Worm (Caenorhabditis elegans) whole organism, L4 larva: ENCODE data around the gene T19D7.6.

ENCODE experiments used
- F10B5.3 ChIP-seq: sonication (generic microtip); optimal IDR thresholded peaks from 2 replicates; lab custom pipeline; 2016; ENCODE audit warnings: mild to moderate bottlenecking, missing genetic modification characterization, missing compliant biosample characterization
- F37D6.2 ChIP-seq: sonication (generic microtip); optimal IDR thresholded peaks from 2 replicates; lab custom pipeline; 2016; ENCODE audit warnings: mild to moderate bottlenecking, missing genetic modification characterization, missing compliant biosample characterization
- R02D3.7 ChIP-seq: fragments of 150-350 bp; sonication (generic microtip); optimal IDR thresholded peaks from 3 replicates; lab custom pipeline; 2014; ENCODE audit warnings: missing biosample characterization, missing genetic modification characterization
- T20F7.1 ChIP-seq: fragments of 200-800 bp; sonication (Bioruptor generic); optimal IDR thresholded peaks from 2 replicates; lab custom pipeline; 2018; ENCODE audit warnings: mild to moderate bottlenecking, missing genetic modification characterization, missing compliant biosample characterization
- T26A8.4 ChIP-seq: fragments of 200-800 bp; sonication (Bioruptor generic); IDR thresholded peaks from 2 replicates; pipeline ENCODE4 v1.3.6; 2022; ENCODE audit warnings: missing genetic modification characterization, missing compliant biosample characterization
- Y48G9A.11 ChIP-seq: fragments of 200-800 bp; sonication (Bioruptor generic); IDR thresholded peaks from 2 replicates; pipeline ENCODE4 v1.3.6; 2022; ENCODE audit warnings: missing genetic modification reagents, missing genetic modification characterization, missing compliant biosample characterization
- ZK337.2 ChIP-seq: fragments of 200-800 bp; sonication (Bioruptor generic); IDR thresholded peaks from 2 replicates; pipeline ENCODE4 v1.3.6; 2022; ENCODE audit warnings: missing genetic modification reagents, missing genetic modification characterization, missing compliant biosample characterization
- aha-1 ChIP-seq: fragments of 150-350 bp; peaks from one replicate; lab custom pipeline; 2014; ENCODE audit warnings: missing biosample characterization, missing genetic modification characterization
- arid-1 ChIP-seq: fragments of 200-800 bp; sonication (Bioruptor generic); conservative IDR thresholded peaks from 2 replicates; pipeline ENCODE4 v1.3.6; 2022; ENCODE audit warnings: missing genetic modification reagents, missing genetic modification characterization, missing compliant biosample characterization
- ceh-20 ChIP-seq: fragments of 200-800 bp; sonication (Bioruptor generic); IDR thresholded peaks from 2 replicates; pipeline ENCODE4 v1.3.6; 2022; ENCODE audit warnings: missing genetic modification reagents, missing genetic modification characterization, missing compliant biosample characterization
- ceh-44 ChIP-seq: fragments of 200-800 bp; sonication (Bioruptor generic); IDR thresholded peaks from 2 replicates; pipeline ENCODE4 v1.3.6; 2022; ENCODE audit warnings: missing genetic modification reagents, missing genetic modification characterization, missing compliant biosample characterization
- daf-12 ChIP-seq: fragments of 150-350 bp; optimal IDR thresholded peaks from 2 replicates; lab custom pipeline; 2014; ENCODE audit warnings: missing biosample characterization, missing genetic modification reagents, missing genetic modification characterization
- daf-16 ChIP-seq, 3 experiments: sonication (generic microtip); optimal IDR thresholded peaks; 2 replicates each; lab custom pipeline; 2016 to 2017; ENCODE audit warnings: missing genetic modification characterization in 3 of 3, missing genetic modification reagents in 3 of 3, mild to moderate bottlenecking in 2 of 3, missing compliant biosample characterization in 2 of 3, missing biosample characterization in 1 of 3, moderate library complexity in 1 of 3
- dmd-6 ChIP-seq: fragments of 200-800 bp; sonication (Bioruptor generic); IDR thresholded peaks from 2 replicates; pipeline ENCODE4 v1.3.6; 2022; ENCODE audit warnings: missing genetic modification reagents, missing genetic modification characterization, missing compliant biosample characterization
- dmd-8 ChIP-seq: fragments of 200-800 bp; sonication (Bioruptor generic); IDR thresholded peaks from 2 replicates; pipeline ENCODE4 v1.3.6; 2022; ENCODE audit warnings: missing genetic modification characterization, missing compliant biosample characterization
- dpl-1 ChIP-seq: fragments of 150-350 bp; optimal IDR thresholded peaks from 2 replicates; lab custom pipeline; 2014; ENCODE audit warnings: missing biosample characterization, missing genetic modification reagents, missing genetic modification characterization
- dve-1 ChIP-seq: sonication (generic microtip); optimal IDR thresholded peaks from 2 replicates; lab custom pipeline; 2017; ENCODE audit warnings: antibody characterized with exemption, mild to moderate bottlenecking, missing genetic modification characterization, missing compliant biosample characterization; ENCODE audit not compliant: insufficient read depth
- egl-27 ChIP-seq: sonication (generic microtip); optimal IDR thresholded peaks from 3 replicates; lab custom pipeline; 2017; ENCODE audit warnings: missing biosample characterization, missing genetic modification reagents, missing genetic modification characterization
- egl-43 ChIP-seq: fragments of 200-800 bp; sonication (Bioruptor generic); IDR thresholded peaks from 2 replicates; pipeline ENCODE4 v1.3.6; 2022; ENCODE audit warnings: missing genetic modification reagents, missing genetic modification characterization, missing compliant biosample characterization
- fkh-10 ChIP-seq: fragments of 150-350 bp; optimal IDR thresholded peaks from 2 replicates; lab custom pipeline; 2014; ENCODE audit warnings: missing biosample characterization, missing genetic modification reagents, missing genetic modification characterization
- fos-1 ChIP-seq: fragments of 150-350 bp; optimal IDR thresholded peaks from 2 replicates; lab custom pipeline; 2014; ENCODE audit warnings: missing biosample characterization, missing genetic modification characterization
- hif-1 ChIP-seq, 2 experiments: sonication (generic microtip); optimal IDR thresholded peaks; 2 replicates each; lab custom pipeline; 2016 to 2017; ENCODE audit warnings: missing compliant biosample characterization in 2 of 2, missing genetic modification characterization in 2 of 2, missing genetic modification reagents in 2 of 2, missing genotype in 2 of 2, mild to moderate bottlenecking in 1 of 2
- hlh-11 ChIP-seq: fragments of 200-800 bp; sonication (Bioruptor generic); optimal IDR thresholded peaks from 2 replicates; lab custom pipeline; 2018; ENCODE audit warnings: mild to moderate bottlenecking, missing genetic modification characterization, missing compliant biosample characterization
- hlh-30 ChIP-seq: sonication (generic microtip); optimal IDR thresholded peaks from 2 replicates; lab custom pipeline; 2017; ENCODE audit warnings: antibody characterized with exemption, mild to moderate bottlenecking, missing genetic modification characterization, missing compliant biosample characterization; ENCODE audit not compliant: insufficient read depth
- hmg-1.1 ChIP-seq: fragments of 200-800 bp; sonication (Bioruptor generic); IDR thresholded peaks from 2 replicates; pipeline ENCODE4 v1.3.6; 2022; ENCODE audit warnings: missing genetic modification reagents, missing genetic modification characterization, missing compliant biosample characterization
- lim-7 ChIP-seq: fragments of 200-800 bp; sonication (Bioruptor generic); IDR thresholded peaks from 2 replicates; pipeline ENCODE4 v1.3.6; 2022; ENCODE audit warnings: missing genetic modification characterization, missing compliant biosample characterization
- lin-1 ChIP-seq: fragments of 200-800 bp; sonication (Bioruptor generic); IDR thresholded peaks from 2 replicates; pipeline ENCODE4 v1.3.6; 2022; ENCODE audit warnings: missing genetic modification reagents, missing genetic modification characterization, missing compliant biosample characterization
- lin-13 ChIP-seq: fragments of 150-350 bp; optimal IDR thresholded peaks from 2 replicates; lab custom pipeline; 2014; ENCODE audit warnings: missing biosample characterization, missing genetic modification reagents, missing genetic modification characterization
- lin-15B ChIP-seq: fragments of 150-350 bp; sonication (generic microtip); optimal IDR thresholded peaks from 3 replicates; lab custom pipeline; 2014; ENCODE audit warnings: missing biosample characterization, missing genetic modification characterization
- lin-29 ChIP-seq: fragments of 200-800 bp; sonication (Bioruptor generic); IDR thresholded peaks from 2 replicates; pipeline ENCODE4 v1.3.6; 2022; ENCODE audit warnings: missing genetic modification reagents, missing genetic modification characterization, missing compliant biosample characterization
- lir-3 ChIP-seq: sonication (generic microtip); optimal IDR thresholded peaks from 2 replicates; lab custom pipeline; 2016; ENCODE audit warnings: mild to moderate bottlenecking, missing genetic modification characterization, missing compliant biosample characterization
- lsy-2 ChIP-seq, 2 experiments: fragments of 150-350 bp in 1 of 2; sonication (generic microtip) in 1 of 2; optimal IDR thresholded peaks; 2 replicates each; lab custom pipeline; 2014 to 2017; ENCODE audit warnings: missing biosample characterization in 2 of 2, missing genetic modification characterization in 2 of 2
- mdl-1 ChIP-seq, 2 experiments: fragments of 150-350 bp in 1 of 2; sonication (generic microtip) in 1 of 2; optimal IDR thresholded peaks; 2 replicates each; lab custom pipeline; 2014 to 2017; ENCODE audit warnings: missing biosample characterization in 2 of 2, missing genetic modification characterization in 2 of 2
- mdt-29 ChIP-seq: fragments of 200-800 bp; sonication (Bioruptor generic); IDR thresholded peaks from 2 replicates; pipeline ENCODE4 v1.3.6; 2022; ENCODE audit warnings: missing genetic modification reagents, missing genetic modification characterization, missing compliant biosample characterization
- mep-1 ChIP-seq: fragments of 150-350 bp; sonication (generic microtip); optimal IDR thresholded peaks from 3 replicates; lab custom pipeline; 2014; ENCODE audit warnings: missing biosample characterization, missing genetic modification characterization
- mes-2 ChIP-seq: sonication (generic microtip); optimal IDR thresholded peaks from 2 replicates; lab custom pipeline; 2016; ENCODE audit warnings: missing genotype, mild to moderate bottlenecking, missing genetic modification characterization, missing compliant biosample characterization; ENCODE audit not compliant: poor library complexity, severe bottlenecking
- nhr-102 ChIP-seq: sonication (generic microtip); optimal IDR thresholded peaks from 2 replicates; lab custom pipeline; 2016; ENCODE audit warnings: mild to moderate bottlenecking, missing genetic modification characterization, moderate library complexity, missing compliant biosample characterization
- nhr-11 ChIP-seq: fragments of 150-350 bp; optimal IDR thresholded peaks from 2 replicates; lab custom pipeline; 2014; ENCODE audit warnings: missing biosample characterization, missing genetic modification characterization
- nhr-111 ChIP-seq: fragments of 200-800 bp; sonication (Bioruptor generic); optimal IDR thresholded peaks from 2 replicates; lab custom pipeline; 2018; ENCODE audit warnings: mild to moderate bottlenecking, missing genetic modification characterization, missing compliant biosample characterization
- nhr-25 ChIP-seq: sonication (generic microtip); optimal IDR thresholded peaks from 2 replicates; lab custom pipeline; 2017; ENCODE audit warnings: missing genetic modification characterization, mild to moderate bottlenecking, missing compliant biosample characterization, antibody characterized with exemption, moderate library complexity, borderline replicate concordance; ENCODE audit not compliant: insufficient read depth
- nhr-28 ChIP-seq: fragments of 150-350 bp; optimal IDR thresholded peaks from 2 replicates; lab custom pipeline; 2014; ENCODE audit warnings: missing biosample characterization, missing genetic modification characterization
- nhr-41 ChIP-seq: fragments of 200-800 bp; sonication (Bioruptor generic); IDR thresholded peaks from 2 replicates; pipeline ENCODE4 v1.3.6; 2022; ENCODE audit warnings: missing genetic modification reagents, missing genetic modification characterization, missing compliant biosample characterization
- nhr-6 ChIP-seq: fragments of 150-350 bp; optimal IDR thresholded peaks from 2 replicates; lab custom pipeline; 2014; ENCODE audit warnings: missing biosample characterization, missing genetic modification characterization
- nhr-76 ChIP-seq: fragments of 150-350 bp; optimal IDR thresholded peaks from 2 replicates; lab custom pipeline; 2014; ENCODE audit warnings: missing biosample characterization, missing genetic modification characterization
- php-3 ChIP-seq: fragments of 200-800 bp; sonication (Bioruptor generic); IDR thresholded peaks from 2 replicates; pipeline ENCODE4 v1.3.6; 2022; ENCODE audit warnings: missing genetic modification reagents, missing genetic modification characterization, missing compliant biosample characterization
- pqm-1 ChIP-seq: sonication (generic microtip); optimal IDR thresholded peaks from 2 replicates; lab custom pipeline; 2017; ENCODE audit warnings: missing biosample characterization, missing genetic modification characterization
- snpc-4 ChIP-seq: fragments of 150-350 bp; optimal IDR thresholded peaks from 2 replicates; lab custom pipeline; 2014; ENCODE audit warnings: missing biosample characterization, missing genetic modification characterization
- tag-97 ChIP-seq: fragments of 200-800 bp; sonication (Bioruptor generic); IDR thresholded peaks from 2 replicates; pipeline ENCODE4 v1.3.6; 2022; ENCODE audit warnings: missing genetic modification characterization, missing compliant biosample characterization
- tra-1 ChIP-seq: fragments of 200-800 bp; sonication (Bioruptor generic); IDR thresholded peaks from 2 replicates; pipeline ENCODE4 v1.3.6; 2022; ENCODE audit warnings: missing genetic modification reagents, missing genetic modification characterization, missing compliant biosample characterization
- unc-39 ChIP-seq: sonication (generic microtip); optimal IDR thresholded peaks from 2 replicates; lab custom pipeline; 2017; ENCODE audit warnings: missing biosample characterization, missing genetic modification characterization
- zag-1 ChIP-seq: fragments of 150-350 bp; optimal IDR thresholded peaks from 2 replicates; lab custom pipeline; 2014; ENCODE audit warnings: missing biosample characterization, missing genetic modification characterization
- ztf-11 ChIP-seq: fragments of 150-350 bp; optimal IDR thresholded peaks from 2 replicates; lab custom pipeline; 2014; ENCODE audit warnings: missing biosample characterization, missing genetic modification characterization

Gene T19D7.6

ce11 chrX:645589-645988 is 25.0 kb downstream of the T19D7.6 start:
- TF ChIP-seq zag-1 (tag; lab: Kevin White, UChicago) (no peak), mdt-29 (GFP tag; lab: Robert Waterston, UW) (no peak), tra-1 (GFP tag; lab: Robert Waterston, UW) (no peak), tag-97 (GFP tag; lab: Robert Waterston, UW) (no peak), T20F7.1 (peak; percentile 30), nhr-6 (peak; percentile 24), Y48G9A.11 (GFP tag; lab: Robert Waterston, UW) (no peak), T26A8.4 (GFP tag; lab: Robert Waterston, UW) (no peak), pqm-1 (peak; percentile 94), nhr-41 (no peak), nhr-11 (tag; lab: Kevin White, UChicago) (no peak), ztf-11 (tag; lab: Kevin White, UChicago) (no peak), lin-13 (GFP tag; lab: Kevin White, UChicago) (no peak), php-3 (GFP tag; lab: Robert Waterston, UW) (peak; percentile 46; the same call in 1 of the 2 replicates), dmd-8 (GFP tag; lab: Robert Waterston, UW) (no peak), mep-1 (tag; lab: Kevin White, UChicago) (no peak), lir-3 (no peak), daf-16 (GFP tag; optimal IDR thresholded peaks at IDR 0.05; lab: Kevin White, UChicago) (no peak), daf-16 (tag; optimal IDR thresholded peaks at IDR 0.05; lab: Kevin White, UChicago) (peak; percentile 78), lin-29 (GFP tag; lab: Robert Waterston, UW) (no peak), egl-43 (GFP tag; lab: Robert Waterston, UW) (no peak), ZK337.2 (GFP tag; lab: Robert Waterston, UW) (no peak), fos-1 (no peak), lsy-2 (tag; optimal IDR thresholded peaks at IDR 0.05; lab: Kevin White, UChicago) (no peak), dmd-6 (peak; percentile 64), aha-1 (tag; lab: Kevin White, UChicago) (no peak), unc-39 (tag; lab: Kevin White, UChicago) (no peak), ceh-44 (no peak), ceh-20 (GFP tag; lab: Robert Waterston, UW) (no peak), nhr-102 (tag; lab: Kevin White, UChicago) (no peak), R02D3.7 (tag; lab: Kevin White, UChicago) (no peak), hmg-1.1 (GFP tag; lab: Robert Waterston, UW) (no peak), lim-7 (GFP tag; lab: Robert Waterston, UW) (no peak), F10B5.3 (tag; lab: Kevin White, UChicago) (no peak), arid-1 (GFP tag; lab: Robert Waterston, UW) (no peak), dpl-1 (GFP tag; lab: Kevin White, UChicago) (no peak), nhr-111 (GFP tag; lab: Kevin White, UChicago) (no peak), mdl-1 (tag; optimal IDR thresholded peaks at IDR 0.05; lab: Kevin White, UChicago) (no peak), lin-1 (no peak), F37D6.2 (tag; lab: Kevin White, UChicago) (no peak), fkh-10 (no peak), nhr-28 (peak; percentile 71), nhr-76 (tag; lab: Kevin White, UChicago) (no peak), nhr-25 (tag; lab: Kevin White, UChicago) (no peak), hlh-30 (tag; lab: Kevin White, UChicago) (no peak), egl-27 (tag; lab: Kevin White, UChicago) (no peak), mes-2 (tag; lab: Kevin White, UChicago) (peak; percentile 23), hif-1 (tag; optimal IDR thresholded peaks at IDR 0.05; lab: Kevin White, UChicago) (no peak), lin-15B (no peak), daf-12 (tag; lab: Kevin White, UChicago) (no peak), dve-1 (tag; lab: Kevin White, UChicago) (peak; percentile 73), hlh-11 (tag; lab: Kevin White, UChicago) (peak; percentile 71), snpc-4 (tag; lab: Kevin White, UChicago) (no peak)
